Worm (Caenorhabditis elegans) whole organism, young adult: ENCODE data around the gene C33F10.8.

ENCODE experiments used
- B0336.3 ChIP-seq: fragments of 200-800 bp; sonication (Bioruptor generic); IDR thresholded peaks from 2 replicates; pipeline ENCODE4 v1.3.6; 2022; ENCODE audit warnings: missing genetic modification characterization, missing compliant biosample characterization
- F55B11.4 ChIP-seq: sonication (generic microtip); optimal IDR thresholded peaks from 2 replicates; lab custom pipeline; 2016; ENCODE audit warnings: missing compliant biosample characterization, missing genetic modification characterization, borderline replicate concordance; ENCODE audit not compliant: insufficient read depth
- Y53F4B.3 ChIP-seq: fragments of 200-800 bp; sonication (Bioruptor generic); IDR thresholded peaks from 2 replicates; pipeline ENCODE4 v1.3.6; 2022; ENCODE audit warnings: missing genetic modification reagents, missing genetic modification characterization, missing compliant biosample characterization
- efl-1 ChIP-seq: fragments of 150-350 bp; optimal IDR thresholded peaks from 2 replicates; lab custom pipeline; 2014; ENCODE audit warnings: missing biosample characterization, missing genetic modification reagents, missing genetic modification characterization
- egl-18 ChIP-seq: fragments of 200-800 bp; sonication (Bioruptor generic); IDR thresholded peaks from 2 replicates; pipeline ENCODE4 v1.3.6; 2022; ENCODE audit warnings: missing genetic modification reagents, missing genetic modification characterization, missing compliant biosample characterization
- egl-44 ChIP-seq: fragments of 200-800 bp; sonication (Bioruptor generic); IDR thresholded peaks from 2 replicates; pipeline ENCODE4 v1.3.6; 2022; ENCODE audit warnings: missing genetic modification reagents, missing genetic modification characterization, missing compliant biosample characterization
- hlh-12 ChIP-seq: sonication (generic microtip); optimal IDR thresholded peaks from 2 replicates; lab custom pipeline; 2016; ENCODE audit warnings: missing genetic modification characterization, missing compliant biosample characterization
- hlh-26 ChIP-seq: fragments of 200-800 bp; sonication (Bioruptor generic); conservative IDR thresholded peaks from 2 replicates; pipeline ENCODE4 v1.3.6; 2022; ENCODE audit warnings: missing genetic modification reagents, missing genetic modification characterization, missing compliant biosample characterization
- lin-35 ChIP-seq, 3 experiments: fragments of 150-350 bp in 2 of 3; sonication (generic microtip) in 1 of 3; optimal IDR thresholded peaks; 2 replicates each; lab custom pipeline; 2014 to 2018; ENCODE audit warnings: missing biosample characterization in 3 of 3, missing genetic modification characterization in 3 of 3, missing genetic modification reagents in 3 of 3
- nhr-90 ChIP-seq: sonication (generic microtip); optimal IDR thresholded peaks from 2 replicates; lab custom pipeline; 2016; ENCODE audit warnings: missing genotype, mild to moderate bottlenecking, missing genetic modification characterization, missing compliant biosample characterization
- sea-2 ChIP-seq: fragments of 200-800 bp; sonication (Bioruptor generic); IDR thresholded peaks from 2 replicates; pipeline ENCODE4 v1.3.6; 2022; ENCODE audit warnings: missing genetic modification characterization, missing compliant biosample characterization
- snpc-4 ChIP-seq, 5 experiments: fragments of 150-350 bp in 1 of 5; sonication (generic microtip) in 4 of 5; optimal IDR thresholded peaks; 2 replicates each; lab custom pipeline; 2014 to 2018; ENCODE audit warnings: missing genetic modification characterization in 5 of 5, missing biosample characterization in 3 of 5, antibody characterized with exemption in 2 of 5, mild to moderate bottlenecking in 2 of 5, missing compliant biosample characterization in 2 of 5, missing genotype in 2 of 5, moderate library complexity in 2 of 5, missing genetic modification reagents in 1 of 5
- ztf-25 ChIP-seq: fragments of 200-800 bp; sonication (Bioruptor generic); IDR thresholded peaks from 2 replicates; pipeline ENCODE4 v1.3.6; 2022; ENCODE audit warnings: missing genetic modification reagents, missing genetic modification characterization, missing compliant biosample characterization
- ztf-28 ChIP-seq: fragments of 200-800 bp; sonication (Bioruptor generic); IDR thresholded peaks from 2 replicates; pipeline ENCODE4 v1.3.6; 2022; ENCODE audit warnings: missing genetic modification reagents, missing genetic modification characterization, missing compliant biosample characterization

DNA sequence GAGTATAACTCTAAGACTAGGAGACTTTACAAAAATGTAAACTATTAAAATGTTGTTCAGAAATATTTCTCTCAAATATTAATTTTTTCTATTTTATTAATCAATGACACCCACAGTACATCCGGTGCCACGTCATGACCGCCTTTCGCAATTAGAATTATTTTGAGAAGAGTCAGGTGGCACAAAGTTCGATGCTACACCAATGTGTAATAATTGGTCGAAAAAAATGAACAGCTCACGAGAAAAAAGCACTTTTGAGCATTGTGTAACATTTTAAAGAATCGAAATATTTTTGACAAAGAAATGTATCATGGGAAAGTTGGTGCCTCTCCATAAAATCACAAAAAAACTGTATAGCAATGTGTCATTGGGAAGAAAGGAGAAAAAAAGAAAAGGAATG is 18.3 kb downstream of the C33F10.8 start:
- TF ChIP-seq F55B11.4 (tag; lab: Kevin White, UChicago) = no peak
- no peak for TF ChIP-seq Y53F4B.3
- no peak for TF ChIP-seq ztf-25 (GFP tag; lab: Robert Waterston, UW)
- TF ChIP-seq efl-1 (GFP tag; lab: Kevin White, UChicago) = no peak
- no peak for TF ChIP-seq lin-35 (GFP tag; optimal IDR thresholded peaks at IDR 0.05; lab: Kevin White, UChicago)
- no peak for TF ChIP-seq snpc-4 (GFP tag; optimal IDR thresholded peaks at IDR 0.05; lab: Kevin White, UChicago)
- TF ChIP-seq snpc-4 (tag; optimal IDR thresholded peaks at IDR 0.05; lab: Kevin White, UChicago) = no peak
- TF ChIP-seq hlh-26 (GFP tag; lab: Robert Waterston, UW) = no peak
- no peak for TF ChIP-seq egl-18 (GFP tag; lab: Robert Waterston, UW)
- TF ChIP-seq nhr-90 = no peak
- TF ChIP-seq hlh-12 (tag; lab: Kevin White, UChicago) = no peak
- TF ChIP-seq sea-2 (GFP tag; lab: Robert Waterston, UW) = no peak
- TF ChIP-seq ztf-28 (GFP tag; lab: Robert Waterston, UW) = no peak
- no peak for TF ChIP-seq egl-44 (GFP tag; lab: Robert Waterston, UW)
- no peak for TF ChIP-seq B0336.3
